Worm (Caenorhabditis elegans): ENCODE data around the gene srh-122.
A peak's percentile ranks its signal among the peaks of the same experiment; 100 is the strongest.
"Not testable (repeated sequence)": the region's sequence is repeated elsewhere in the genome, so short reads cannot be mapped to it uniquely, and the experiment has no call there.

Gene srh-122

ce11 chrV:15392064-15392463 is 14.3 kb upstream of the srh-122 start:
- TF ChIP-seq lsy-27 (tag; optimal IDR thresholded peaks at IDR 0.05; ENCODE audit: borderline replicate concordance, insufficient read depth) (no peak), hmg-1.2 (GFP tag; IDR thresholded peaks at IDR 0.05) (0 out of 2 replicates have a peak, but pooled peaks have one; percentile 12), F55B11.4 (tag; optimal IDR thresholded peaks at IDR 0.05; ENCODE audit: borderline replicate concordance, insufficient read depth) (no peak), mcd-1 (GFP tag; IDR thresholded peaks at IDR 0.05) (peak; percentile 45; the same call in 1 of the 2 replicates), madf-6 (GFP tag; IDR thresholded peaks at IDR 0.05) (peak; percentile 11; the same call in 1 of the 2 replicates), ztf-18 (tag; optimal IDR thresholded peaks at IDR 0.05) (peak; percentile 73), lsl-1 (GFP tag; optimal IDR thresholded peaks at IDR 0.05) (peak; percentile 62)

ce11 chrV:15390599-15390998 is 12.8 kb upstream of the srh-122 start:
- TF ChIP-seq tbp1 (GFP tag; optimal IDR thresholded peaks at IDR 0.05) (peak; percentile 76), B0261.1 (tag; optimal IDR thresholded peaks at IDR 0.05) (peak; percentile 50), rpc-1 (tag; optimal IDR thresholded peaks at IDR 0.05) (peak; percentile 42)
- TF ChIP-seq rpc-1 (optimal IDR thresholded peaks at IDR 0.05) = not testable (repeated sequence)

ce11 chrV:15388820-15389384 is 11.1 kb upstream of the srh-122 start, which contains the start of gene srh-170:
TSS of gene srh-170 (minus strand) at chrV:15388870.
- 0 out of 2 replicates have a peak, but pooled peaks have one; percentile 33 for TF ChIP-seq aptf-2 (GFP tag; conservative IDR thresholded peaks at IDR 0.05)
- 0 out of 2 replicates have a peak, but pooled peaks have one; percentile 30 for TF ChIP-seq ztf-28 (GFP tag; IDR thresholded peaks at IDR 0.05)
- TF ChIP-seq hsf-1 (GFP tag; IDR thresholded peaks at IDR 0.05) = 0 out of 2 replicates have a peak, but pooled peaks have one; percentile 30
- no peak for TF ChIP-seq Y67H2A.10 (GFP tag; conservative IDR thresholded peaks at IDR 0.05)
- no peak for TF ChIP-seq ceh-27 (GFP tag; optimal IDR thresholded peaks at IDR 0.05)
- peak; percentile 57 for TF ChIP-seq madf-6 (GFP tag; IDR thresholded peaks at IDR 0.05)
- TF ChIP-seq attf-6 (GFP tag; IDR thresholded peaks at IDR 0.05) = no peak
- peak; percentile 12 for TF ChIP-seq lin-54 (GFP tag; optimal IDR thresholded peaks at IDR 0.05)
- TF ChIP-seq zfh-2 (GFP tag; conservative IDR thresholded peaks at IDR 0.05) = no peak
- no peak for TF ChIP-seq hmg-20 (GFP tag; IDR thresholded peaks at IDR 0.05)
- peak; percentile 74 for TF ChIP-seq mcd-1 (GFP tag; IDR thresholded peaks at IDR 0.05)

ce11 chrV:15384733-15385132 is 6.9 kb upstream of the srh-122 start, which contains the start of gene str-102:
TSS of gene str-102 (plus strand) at chrV:15385033.
- TF ChIP-seq egrh-3 (GFP tag; IDR thresholded peaks at IDR 0.05) (no peak), hrde-1 (tag; optimal IDR thresholded peaks at IDR 0.05; ENCODE audit: borderline replicate concordance) (no peak), tlf-1 (GFP tag; optimal IDR thresholded peaks at IDR 0.05) (no peak), gei-17 (GFP tag; optimal IDR thresholded peaks at IDR 0.05) (no peak), ztf-22 (GFP tag; optimal IDR thresholded peaks at IDR 0.05) (no peak), cebp-1 (GFP tag; IDR thresholded peaks at IDR 0.05) (no peak), cebp-1 (tag; optimal IDR thresholded peaks at IDR 0.05) (no peak), sdz-38 (tag; optimal IDR thresholded peaks at IDR 0.05) (no peak), C06A6.2 (GFP tag; conservative IDR thresholded peaks at IDR 0.05) (no peak), ccch-3 (GFP tag; optimal IDR thresholded peaks at IDR 0.05) (no peak), ztf-28 (GFP tag; IDR thresholded peaks at IDR 0.05) (no peak), Y95B8A.8 (GFP tag; IDR thresholded peaks at IDR 0.05) (no peak), F55B11.4 (tag; optimal IDR thresholded peaks at IDR 0.05; ENCODE audit: borderline replicate concordance, insufficient read depth) (no peak), nhr-27 (tag; optimal IDR thresholded peaks at IDR 0.05) (no peak), snpc-4 (GFP tag; optimal IDR thresholded peaks at IDR 0.05) (no peak), snpc-4 (tag; optimal IDR thresholded peaks at IDR 0.05) (no peak), nhr-90 (tag; optimal IDR thresholded peaks at IDR 0.05) (no peak)

Data from whole organism, young adult.